Fruit fly (Drosophila melanogaster) Kc167 (cell line): ENCODE data around the gene Pif1A.

Experiments used
- Myc ChIP-seq: fragments of >200 bp; optimal IDR thresholded peaks from 2 replicates; lab custom pipeline; 2017; ENCODE audit warnings: missing external identifiers
- Sin3A ChIP-seq: fragments of >200 bp; optimal IDR thresholded peaks from 2 replicates; lab custom pipeline; 2018; ENCODE audit warnings: missing external identifiers
- h ChIP-seq: fragments of >200 bp; optimal IDR thresholded peaks from 3 replicates; lab custom pipeline; 2018; ENCODE audit warnings: missing external identifiers
- insv ChIP-seq: fragments of >200 bp; optimal IDR thresholded peaks from 3 replicates; lab custom pipeline; 2018; ENCODE audit warnings: missing external identifiers
- psq ChIP-seq: fragments of >200 bp; optimal IDR thresholded peaks from 2 replicates; lab custom pipeline; 2017; ENCODE audit warnings: missing external identifiers
- ttk ChIP-seq: sonication (Bioruptor generic); optimal IDR thresholded peaks from 2 replicates; lab custom pipeline; 2017; ENCODE audit warnings: missing external identifiers

The Pif1A gene

dm6 chr3R:8809712-8810111 lies 8.7 kb upstream of the Pif1A start:
- no peak for TF ChIP-seq insv (lab: Kevin White, UChicago)
- TF ChIP-seq Sin3A (lab: Kevin White, UChicago) = no peak
- TF ChIP-seq ttk (lab: Kevin White, UChicago) = no peak
- TF ChIP-seq Myc (lab: Kevin White, UChicago) = no peak
- TF ChIP-seq h = no peak
- TF ChIP-seq psq = no peak

- TF ChIP-seq Myc (lab: Kevin White, UChicago) (no peak), ttk (lab: Kevin White, UChicago) (no peak), psq (no peak), Sin3A (lab: Kevin White, UChicago) (no peak), insv (lab: Kevin White, UChicago) (no peak), h (no peak)
Measured at dm6 chr3R:8808518-8808921, 7.5 kb upstream of the Pif1A start.

dm6 chr3R:8807831-8808517 lies 7.0 kb upstream of the Pif1A start:
- TF ChIP-seq h = no peak
- no peak for TF ChIP-seq insv (lab: Kevin White, UChicago)
- no peak for TF ChIP-seq ttk (lab: Kevin White, UChicago)
- no peak for TF ChIP-seq psq

- TF ChIP-seq psq = no peak
- TF ChIP-seq ttk (lab: Kevin White, UChicago) = no peak
- TF ChIP-seq h = no peak
- TF ChIP-seq Myc (lab: Kevin White, UChicago) = no peak
Measured at dm6 chr3R:8807048-8807447, 6.1 kb upstream of the Pif1A start.

DNA sequence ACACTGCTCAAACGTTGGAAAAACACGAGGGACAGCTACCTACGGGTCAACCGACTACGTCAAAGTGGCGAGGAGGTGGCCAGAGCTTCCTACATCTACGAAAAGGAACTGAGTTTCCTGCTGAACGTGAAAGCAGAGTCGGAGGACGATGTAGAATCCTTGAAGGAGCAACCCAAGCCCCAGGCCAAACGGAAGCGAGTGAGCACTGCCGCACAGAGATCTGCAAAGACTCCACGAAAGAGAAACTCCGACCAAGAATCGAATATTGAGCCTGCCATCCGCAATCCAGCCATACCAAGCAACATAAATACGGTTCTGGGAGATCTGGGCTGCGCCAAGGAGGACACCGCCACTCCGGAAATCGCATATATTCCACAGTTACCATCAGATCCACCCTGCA lies 5.7 kb upstream of the Pif1A start:
- no peak for TF ChIP-seq insv (lab: Kevin White, UChicago)
- TF ChIP-seq h = no peak
- TF ChIP-seq psq = no peak
- no peak for TF ChIP-seq Sin3A (lab: Kevin White, UChicago)
- no peak for TF ChIP-seq ttk (lab: Kevin White, UChicago)
- no peak for TF ChIP-seq Myc (lab: Kevin White, UChicago)

DNA sequence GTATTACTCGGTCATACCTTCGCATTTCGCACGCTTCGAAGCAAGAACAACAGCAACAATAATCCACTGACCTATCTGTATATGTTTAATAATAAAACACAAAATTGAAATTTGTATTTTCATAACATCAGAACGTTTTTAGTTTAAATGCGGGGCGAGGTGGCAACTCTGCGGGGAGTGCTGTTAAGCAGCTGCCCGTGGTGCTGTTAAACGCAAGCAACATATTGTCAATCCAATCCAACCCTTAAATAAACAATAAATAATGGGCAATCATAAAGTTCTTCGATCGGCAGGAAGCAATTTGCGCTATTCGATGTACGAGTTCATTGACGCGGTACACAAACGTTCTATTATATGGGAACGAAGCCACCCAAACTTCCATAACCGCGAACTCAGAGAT lies 5.1 kb upstream of the Pif1A start, which contains the start of gene hng2:
Gene hng2 (plus strand): TSS at position 219 of the 400 bp plus-strand sequence.
- TF ChIP-seq Myc (lab: Kevin White, UChicago) = no peak
- TF ChIP-seq Sin3A (lab: Kevin White, UChicago) = no peak
- TF ChIP-seq h = no peak
- TF ChIP-seq insv (lab: Kevin White, UChicago) = no peak
- no peak for TF ChIP-seq psq

- TF ChIP-seq Myc (lab: Kevin White, UChicago) = no peak
- TF ChIP-seq ttk (lab: Kevin White, UChicago) = no peak
- TF ChIP-seq h = no peak
- TF ChIP-seq Sin3A (lab: Kevin White, UChicago) = no peak
- TF ChIP-seq psq = no peak
- TF ChIP-seq insv (lab: Kevin White, UChicago) = no peak
Measured at dm6 chr3R:8805388-8805852, 4.4 kb upstream of the Pif1A start, which contains the start of gene CG9839. Gene CG9839, minus strand, starts transcription at chr3R:8805802.

DNA sequence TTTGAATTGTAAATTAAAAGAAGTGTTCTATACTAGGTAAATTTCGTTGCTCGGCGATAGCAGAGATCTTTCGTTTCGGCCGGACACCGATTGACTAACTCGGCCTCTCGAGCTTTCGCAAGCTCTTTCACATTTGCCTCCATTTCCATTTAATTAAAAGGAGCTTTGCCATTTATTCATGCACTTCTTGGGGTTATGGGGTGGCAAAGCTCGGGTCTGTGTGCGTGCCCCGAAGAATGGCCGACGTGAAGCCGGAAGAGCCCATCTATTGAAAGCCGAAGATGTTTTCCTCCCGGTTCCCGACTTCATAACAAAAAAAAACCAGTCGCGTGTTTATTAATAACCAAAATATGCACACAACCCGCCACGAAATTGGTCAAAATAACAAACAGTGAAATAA lies 1.1 kb downstream of the Pif1A start:
- TF ChIP-seq Myc (lab: Kevin White, UChicago) = no peak
- no peak for TF ChIP-seq ttk (lab: Kevin White, UChicago)
- no peak for TF ChIP-seq h
- no peak for TF ChIP-seq Sin3A (lab: Kevin White, UChicago)
- no peak for TF ChIP-seq psq
- TF ChIP-seq insv (lab: Kevin White, UChicago) = no peak

DNA sequence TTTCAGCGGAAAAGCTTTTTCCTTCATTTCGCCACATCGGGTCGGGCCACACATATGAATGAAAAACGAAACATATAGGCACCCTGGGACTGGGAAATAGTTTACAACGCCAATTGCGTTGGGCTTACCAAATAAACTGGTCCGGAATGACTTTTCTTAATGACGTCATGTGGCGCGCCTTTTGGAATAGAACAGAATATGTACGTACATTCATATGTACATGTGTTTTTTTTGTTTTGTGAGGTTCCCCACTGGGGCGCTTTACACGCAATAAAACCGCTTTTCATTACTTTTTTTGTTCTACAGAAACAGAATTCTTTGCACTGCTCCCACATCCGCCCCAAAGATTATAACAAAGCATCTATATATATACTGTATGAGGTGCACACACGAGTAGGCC lies 2.6 kb downstream of the Pif1A start:
- TF ChIP-seq psq (no peak), h (no peak)

DNA sequence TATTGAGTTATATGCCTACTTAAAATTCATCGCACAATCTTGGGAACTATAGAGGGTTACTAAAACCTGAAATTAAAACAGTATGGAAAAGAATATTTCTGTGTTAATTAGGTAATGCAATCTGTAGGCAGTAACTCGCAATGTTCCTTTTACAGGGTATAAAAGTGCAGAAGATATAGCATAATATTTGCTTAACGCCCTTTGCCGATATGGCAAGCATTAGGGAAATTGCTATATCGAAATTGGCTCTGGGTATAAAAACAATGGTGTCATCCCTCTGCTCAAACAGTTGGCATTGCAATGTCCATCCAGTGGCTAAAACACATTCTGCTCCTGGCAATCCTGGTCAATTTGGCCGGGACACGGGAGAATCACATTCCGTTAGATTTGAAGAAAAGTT lies 6.6 kb downstream of the Pif1A start, which contains the start of gene Ir85a:
Gene Ir85a (plus strand): TSS at position 301 of the 400 bp plus-strand sequence.
- no peak for TF ChIP-seq psq

dm6 chr3R:8793726-8794125 lies 7.2 kb downstream of the Pif1A start:
- no peak for TF ChIP-seq psq
- TF ChIP-seq ttk (lab: Kevin White, UChicago) = no peak
- TF ChIP-seq insv (lab: Kevin White, UChicago) = no peak
- TF ChIP-seq Sin3A (lab: Kevin White, UChicago) = no peak
- TF ChIP-seq Myc (lab: Kevin White, UChicago) = no peak
- TF ChIP-seq h = no peak

- no peak for TF ChIP-seq Sin3A (lab: Kevin White, UChicago)
- no peak for TF ChIP-seq psq
- no peak for TF ChIP-seq insv (lab: Kevin White, UChicago)
- TF ChIP-seq ttk (lab: Kevin White, UChicago) = no peak
- TF ChIP-seq Myc (lab: Kevin White, UChicago) = no peak
Measured at dm6 chr3R:8792463-8793175, 8.4 kb downstream of the Pif1A start.
